Fruit fly (Drosophila melanogaster) whole organism, embryonic: Measurements from ENCODE around the gene alpha-Est3.

Experiments
- Abd-B ChIP-seq: fragments of 200-800 bp; sonication (Bioruptor generic); optimal IDR thresholded peaks from 2 replicates; lab custom pipeline; 2018; ENCODE audit warnings: missing biosample characterization, mild to moderate bottlenecking, missing genetic modification characterization, moderate library complexity
- CG10147 ChIP-seq: fragments of 200-800 bp; sonication (Bioruptor generic); optimal IDR thresholded peaks from 2 replicates; lab custom pipeline; 2019; ENCODE audit warnings: missing biosample characterization, mild to moderate bottlenecking, missing genetic modification characterization, moderate library complexity
- CG11247 ChIP-seq: fragments of 200-800 bp; sonication (Bioruptor generic); IDR thresholded peaks from 2 replicates; pipeline ENCODE4 v1.3.6; 2022; ENCODE audit warnings: missing biosample characterization, missing genetic modification characterization
- CG12769 ChIP-seq: fragments of 200-800 bp; sonication (Bioruptor generic); optimal IDR thresholded peaks from 2 replicates; lab custom pipeline; 2019; ENCODE audit warnings: missing biosample characterization, mild to moderate bottlenecking, missing genetic modification characterization, moderate library complexity
- CG13775 ChIP-seq: fragments of 200-800 bp; sonication (Bioruptor generic); optimal IDR thresholded peaks from 3 replicates; lab custom pipeline; 2017; ENCODE audit warnings: missing biosample characterization, mild to moderate bottlenecking, missing genetic modification characterization
- CG1529 ChIP-seq: fragments of 200-800 bp; sonication (Bioruptor generic); optimal IDR thresholded peaks from 3 replicates; lab custom pipeline; 2018; ENCODE audit warnings: missing biosample characterization, missing genetic modification characterization
- CG17802 ChIP-seq: fragments of 200-800 bp; sonication (Bioruptor generic); optimal IDR thresholded peaks from 2 replicates; lab custom pipeline; 2018; ENCODE audit warnings: missing biosample characterization, mild to moderate bottlenecking, missing genetic modification characterization, moderate library complexity
- CG2129 ChIP-seq: fragments of 200-800 bp; sonication (Bioruptor generic); IDR thresholded peaks from 2 replicates; pipeline ENCODE4 v1.3.6; 2022; ENCODE audit warnings: missing biosample characterization, missing genetic modification characterization; ENCODE audit not compliant: partially characterized antibody
- CG2875 ChIP-seq: fragments of 200-800 bp; sonication (Bioruptor generic); optimal IDR thresholded peaks from 2 replicates; lab custom pipeline; 2017; ENCODE audit warnings: missing biosample characterization, mild to moderate bottlenecking, missing genetic modification characterization, missing genetic modification reagents
- CG32532 ChIP-seq: fragments of 200-800 bp; sonication (Bioruptor generic); IDR thresholded peaks from 2 replicates; pipeline ENCODE4 v1.3.6; 2022; ENCODE audit warnings: missing biosample characterization, missing genetic modification characterization
- CG32772 ChIP-seq: fragments of 200-800 bp; sonication (Bioruptor generic); IDR thresholded peaks from 2 replicates; pipeline ENCODE4 v1.3.6; 2022; ENCODE audit warnings: missing biosample characterization, missing genetic modification characterization
- CG34224 ChIP-seq: fragments of 200-800 bp; sonication (Bioruptor generic); IDR thresholded peaks from 3 replicates; pipeline ENCODE4 v1.3.6; 2022; ENCODE audit warnings: missing biosample characterization, missing genetic modification characterization; ENCODE audit not compliant: partially characterized antibody
- CG34376 ChIP-seq: fragments of 200-800 bp; sonication (Bioruptor generic); optimal IDR thresholded peaks from 2 replicates; lab custom pipeline; 2018; ENCODE audit warnings: missing biosample characterization, mild to moderate bottlenecking, missing genetic modification characterization
- CG7357 ChIP-seq: fragments of 200-800 bp; sonication (Bioruptor generic); IDR thresholded peaks from 3 replicates; pipeline ENCODE4 v1.3.6; 2022; ENCODE audit warnings: missing biosample characterization, missing genetic modification characterization
- CG7963 ChIP-seq: fragments of 200-800 bp; sonication (Bioruptor generic); IDR thresholded peaks from 3 replicates; pipeline ENCODE4 v1.3.6; 2022; ENCODE audit warnings: missing biosample characterization, missing genetic modification characterization; ENCODE audit not compliant: partially characterized antibody
- CG8388 ChIP-seq: fragments of 200-800 bp; sonication (Bioruptor generic); optimal IDR thresholded peaks from 2 replicates; lab custom pipeline; 2019; ENCODE audit warnings: missing biosample characterization, mild to moderate bottlenecking, missing genetic modification characterization, moderate library complexity
- CG8765 ChIP-seq: fragments of 200-800 bp; sonication (Bioruptor generic); IDR thresholded peaks from 2 replicates; pipeline ENCODE4 v1.3.6; 2022; ENCODE audit warnings: missing biosample characterization, missing genetic modification characterization
- Chrac-16 ChIP-seq: fragments of 200-800 bp; sonication (Bioruptor generic); optimal IDR thresholded peaks from 3 replicates; lab custom pipeline; 2016; ENCODE audit warnings: missing biosample characterization, missing genetic modification characterization
- D19B ChIP-seq: fragments of 200-800 bp; sonication (Bioruptor generic); optimal IDR thresholded peaks from 2 replicates; lab custom pipeline; 2017; ENCODE audit warnings: missing biosample characterization, mild to moderate bottlenecking, missing genetic modification characterization
- Dbx ChIP-seq: fragments of 200-800 bp; sonication (Bioruptor generic); IDR thresholded peaks from 3 replicates; pipeline ENCODE4 v1.3.6; 2022; ENCODE audit warnings: missing biosample characterization, missing genetic modification characterization
- Doc3 ChIP-seq: fragments of 200-800 bp; sonication (Bioruptor generic); IDR thresholded peaks from 3 replicates; pipeline ENCODE4 v1.3.6; 2022; ENCODE audit warnings: missing biosample characterization, missing genetic modification characterization; ENCODE audit not compliant: partially characterized antibody
- Dref ChIP-seq: fragments of 200-800 bp; sonication (Bioruptor generic); IDR thresholded peaks from 2 replicates; pipeline ENCODE4 v1.3.6; 2022; ENCODE audit warnings: missing biosample characterization, missing genetic modification characterization
- Fer1 ChIP-seq: fragments of 200-800 bp; sonication (Bioruptor generic); optimal IDR thresholded peaks from 2 replicates; lab custom pipeline; 2017; ENCODE audit warnings: missing biosample characterization, mild to moderate bottlenecking, missing genetic modification characterization
- Gug ChIP-seq: fragments of 200-800 bp; sonication (Bioruptor generic); IDR thresholded peaks from 4 replicates; pipeline ENCODE4 v1.3.6; 2022; ENCODE audit warnings: missing biosample characterization, missing genetic modification characterization
- Hmx ChIP-seq: fragments of 200-800 bp; sonication (Bioruptor generic); optimal IDR thresholded peaks from 2 replicates; lab custom pipeline; 2016; ENCODE audit warnings: missing biosample characterization, missing genetic modification characterization
- Hr51 ChIP-seq, 2 experiments: fragments of 200-800 bp; sonication (Bioruptor generic); optimal IDR thresholded peaks; 2 replicates in 1 of 2; 3 replicates in 1 of 2; lab custom pipeline; 2016 to 2018; ENCODE audit warnings: missing biosample characterization in 2 of 2, missing genetic modification characterization in 2 of 2, mild to moderate bottlenecking in 1 of 2, moderate library complexity in 1 of 2
- Oaz ChIP-seq: fragments of 200-800 bp; sonication (Bioruptor generic); IDR thresholded peaks from 2 replicates; pipeline ENCODE4 v1.3.6; 2022; ENCODE audit warnings: missing biosample characterization, missing genetic modification characterization
- Side ChIP-seq: fragments of 200-800 bp; sonication (Bioruptor generic); optimal IDR thresholded peaks from 2 replicates; lab custom pipeline; 2016; ENCODE audit warnings: missing biosample characterization, missing genetic modification characterization
- Six4 ChIP-seq: fragments of 200-800 bp; sonication (Bioruptor generic); optimal IDR thresholded peaks from 2 replicates; lab custom pipeline; 2016; ENCODE audit warnings: missing biosample characterization, missing genetic modification characterization
- Sox100B ChIP-seq: fragments of 200-800 bp; sonication (Bioruptor generic); optimal IDR thresholded peaks from 3 replicates; lab custom pipeline; 2018; ENCODE audit warnings: missing biosample characterization, mild to moderate bottlenecking, missing genetic modification characterization
- ara ChIP-seq: fragments of 200-800 bp; sonication (Bioruptor generic); IDR thresholded peaks from 2 replicates; pipeline ENCODE4 v1.3.6; 2022; ENCODE audit warnings: missing biosample characterization, missing genetic modification characterization
- ase ChIP-seq: fragments of 200-800 bp; sonication (Bioruptor generic); IDR thresholded peaks from 3 replicates; pipeline ENCODE4 v1.3.6; 2022; ENCODE audit warnings: missing biosample characterization, missing genetic modification characterization
- chinmo ChIP-seq: fragments of 200-800 bp; sonication (Bioruptor generic); IDR thresholded peaks from 4 replicates; pipeline ENCODE4 v1.3.6; 2022; ENCODE audit warnings: missing biosample characterization, missing genetic modification characterization; ENCODE audit not compliant: partially characterized antibody
- cwo ChIP-seq: fragments of 200-800 bp; sonication (Bioruptor generic); optimal IDR thresholded peaks from 3 replicates; lab custom pipeline; 2017; ENCODE audit warnings: missing biosample characterization, missing genetic modification characterization, mild to moderate bottlenecking, moderate library complexity, missing genetic modification reagents
- fd64A ChIP-seq: fragments of 200-800 bp; sonication (Bioruptor generic); optimal IDR thresholded peaks from 3 replicates; lab custom pipeline; 2018; ENCODE audit warnings: missing biosample characterization, mild to moderate bottlenecking, missing genetic modification characterization
- ftz-f1 ChIP-seq: fragments of 200-800 bp; sonication (Bioruptor generic); optimal IDR thresholded peaks from 2 replicates; lab custom pipeline; 2016; ENCODE audit warnings: missing biosample characterization, missing genetic modification characterization
- gce ChIP-seq: fragments of 200-800 bp; sonication (Bioruptor generic); IDR thresholded peaks from 3 replicates; pipeline ENCODE4 v1.3.6; 2022; ENCODE audit warnings: missing biosample characterization, missing genetic modification characterization
- inv ChIP-seq: fragments of 200-800 bp; sonication (Bioruptor generic); IDR thresholded peaks from 2 replicates; pipeline ENCODE4 v1.3.6; 2022; ENCODE audit warnings: missing biosample characterization, missing genetic modification characterization; ENCODE audit not compliant: partially characterized antibody
- jing ChIP-seq: fragments of 200-800 bp; sonication (Bioruptor generic); optimal IDR thresholded peaks from 2 replicates; lab custom pipeline; 2018; ENCODE audit warnings: missing biosample characterization, mild to moderate bottlenecking, missing genetic modification characterization
- pan ChIP-seq, 4 experiments: fragments of >200 bp in 3 of 4; fragments of 200-800 bp in 1 of 4; sonication (Bioruptor generic) in 1 of 4; optimal IDR thresholded peaks in 3 of 4; IDR thresholded peaks in 1 of 4; 2 replicates each; pipeline versions ENCODE4 v1.3.6 to Lab custom; 2017 to 2022; ENCODE audit warnings: missing biosample characterization in 2 of 4, missing genetic modification characterization in 2 of 4, mixed read lengths in 1 of 4
- pnt ChIP-seq: fragments of 200-800 bp; sonication (Bioruptor generic); optimal IDR thresholded peaks from 3 replicates; lab custom pipeline; 2016; ENCODE audit warnings: missing biosample characterization, missing genetic modification characterization
- rib ChIP-seq: fragments of 200-800 bp; sonication (Bioruptor generic); IDR thresholded peaks from 2 replicates; pipeline ENCODE4 v1.3.6; 2022; ENCODE audit warnings: missing biosample characterization, missing genetic modification characterization
- row ChIP-seq: fragments of 200-800 bp; sonication (Bioruptor generic); IDR thresholded peaks from 3 replicates; pipeline ENCODE4 v1.3.6; 2022; ENCODE audit warnings: missing biosample characterization, missing genetic modification characterization
- sens ChIP-seq: fragments of 200-800 bp; sonication (Bioruptor generic); peaks from one replicate; lab custom pipeline; 2016; ENCODE audit warnings: missing biosample characterization, missing genetic modification characterization
- unc-4 ChIP-seq: fragments of 200-800 bp; sonication (Bioruptor generic); IDR thresholded peaks from 2 replicates; pipeline ENCODE4 v1.3.6; 2022; ENCODE audit warnings: missing biosample characterization, missing genetic modification characterization; ENCODE audit not compliant: partially characterized antibody
- wdn ChIP-seq: fragments of 200-800 bp; sonication (Bioruptor generic); IDR thresholded peaks from 2 replicates; pipeline ENCODE4 v1.3.6; 2022; ENCODE audit warnings: missing biosample characterization, missing genetic modification characterization
- wor ChIP-seq: fragments of 200-800 bp; sonication (Bioruptor generic); IDR thresholded peaks from 2 replicates; pipeline ENCODE4 v1.3.6; 2022; ENCODE audit warnings: missing biosample characterization, missing genetic modification characterization
- zen ChIP-seq: fragments of 200-800 bp; sonication (Bioruptor generic); optimal IDR thresholded peaks from 3 replicates; lab custom pipeline; 2018; ENCODE audit warnings: missing biosample characterization, mild to moderate bottlenecking, missing genetic modification characterization, moderate library complexity

Gene alpha-Est3

dm6 chr3R:7504989-7505761, 36.3 kb downstream of the alpha-Est3 start, which contains the start of gene alpha-Est9 (continued):
- TF ChIP-seq chinmo (GFP tag; lab: Robert Waterston, UW) (peak; percentile 87; the same call in 3 of the 4 replicates), CG8388 (GFP tag; lab: Kevin White, UChicago) (no peak), CG7357 (no peak), Oaz (no peak), Gug (no peak), ase (no peak), wdn (no peak), jing (GFP tag; lab: Kevin White, UChicago) (no peak), gce (GFP tag; lab: Robert Waterston, UW) (no peak), Dref (GFP tag; lab: Robert Waterston, UW) (no peak), Dbx (GFP tag; lab: Robert Waterston, UW) (peak; percentile 65; the same call in 2 of the 3 replicates), pan (optimal IDR thresholded peaks at IDR 0.05; lab: Kevin White, UChicago) (no peak), pan (GFP tag; optimal IDR thresholded peaks at IDR 0.05 in 1 of 2, IDR thresholded peaks at IDR 0.05 in 1 of 2) (peak in 1 of 2 experiments; percentile 4), sens (GFP tag; lab: Kevin White, UChicago) (peak; percentile 63), Side (no peak), unc-4 (no peak), D19B (GFP tag; lab: Kevin White, UChicago) (no peak), CG11247 (GFP tag; lab: Robert Waterston, UW) (0 out of 2 replicates have a peak, but pooled peaks have one; percentile 10), cwo (GFP tag; lab: Kevin White, UChicago) (peak; percentile 70), CG10147 (GFP tag; lab: Kevin White, UChicago) (no peak), CG32532 (GFP tag; lab: Robert Waterston, UW) (peak; percentile 18; the same call in 1 of the 2 replicates), Six4 (no peak), Abd-B (GFP tag; lab: Kevin White, UChicago) (no peak), CG8765 (GFP tag; lab: Robert Waterston, UW) (no peak), row (GFP tag; lab: Robert Waterston, UW) (0 out of 3 replicates have a peak, but pooled peaks have one; percentile 5), ara (no peak), CG2875 (GFP tag; lab: Kevin White, UChicago) (no peak), Hr51 (GFP tag; optimal IDR thresholded peaks at IDR 0.05; lab: Kevin White, UChicago) (no peak), CG13775 (GFP tag; lab: Kevin White, UChicago) (no peak), zen (no peak), CG12769 (tag; lab: Kevin White, UChicago) (peak; percentile 57), Chrac-16 (GFP tag; lab: Kevin White, UChicago) (no peak), fd64A (GFP tag; lab: Kevin White, UChicago) (no peak), CG32772 (GFP tag; lab: Robert Waterston, UW) (no peak), inv (GFP tag; lab: Robert Waterston, UW) (no peak), Hmx (GFP tag; lab: Kevin White, UChicago) (no peak), CG34376 (GFP tag; lab: Kevin White, UChicago) (peak; percentile 93), CG34224 (GFP tag; lab: Robert Waterston, UW) (0 out of 3 replicates have a peak, but pooled peaks have one; percentile 22), rib (peak; percentile 73), CG2129 (no peak), Doc3 (GFP tag; lab: Robert Waterston, UW) (no peak), CG1529 (GFP tag; lab: Kevin White, UChicago) (no peak), ftz-f1 (GFP tag; lab: Kevin White, UChicago) (peak; percentile 68), CG17802 (no peak), wor (GFP tag; lab: Robert Waterston, UW) (no peak), CG7963 (GFP tag; lab: Robert Waterston, UW) (no peak), Fer1 (GFP tag; lab: Kevin White, UChicago) (peak; percentile 45), pnt (GFP tag; lab: Kevin White, UChicago) (no peak), Sox100B (GFP tag; lab: Kevin White, UChicago) (no peak)
